Fruit fly (Drosophila melanogaster) whole organism, embryonic: ENCODE measurements around the gene CG17010.
A peak's percentile ranks its signal among the peaks of the same experiment; 100 is the strongest.

ENCODE experiments used
- Abd-B ChIP-seq: fragments of 200-800 bp; sonication (Bioruptor generic); optimal IDR thresholded peaks from 2 replicates; lab custom pipeline; 2018; ENCODE audit warnings: missing biosample characterization, mild to moderate bottlenecking, missing genetic modification characterization, moderate library complexity
- Atf3 ChIP-seq: fragments of 200-800 bp; sonication (Bioruptor generic); optimal IDR thresholded peaks from 3 replicates; lab custom pipeline; 2016; ENCODE audit warnings: missing biosample characterization, missing genetic modification characterization
- C15 ChIP-seq: fragments of 200-800 bp; sonication (Bioruptor generic); IDR thresholded peaks from 3 replicates; pipeline ENCODE4 v1.3.6; 2022; ENCODE audit warnings: missing biosample characterization, missing genetic modification characterization
- CG10274 ChIP-seq: fragments of 200-800 bp; sonication (Bioruptor generic); optimal IDR thresholded peaks from 3 replicates; lab custom pipeline; 2017; ENCODE audit warnings: missing biosample characterization, mild to moderate bottlenecking, missing genetic modification characterization
- CG10321 ChIP-seq: fragments of 200-800 bp; sonication (Bioruptor generic); IDR thresholded peaks from 2 replicates; pipeline ENCODE4 v1.3.6; 2022; ENCODE audit warnings: missing biosample characterization, missing genetic modification characterization
- CG11504 ChIP-seq: fragments of 200-800 bp; sonication (Bioruptor generic); optimal IDR thresholded peaks from 3 replicates; lab custom pipeline; 2019; ENCODE audit warnings: missing biosample characterization, mild to moderate bottlenecking, missing genetic modification characterization, moderate library complexity
- CG11696 ChIP-seq: fragments of 200-800 bp; sonication (Bioruptor generic); IDR thresholded peaks from 2 replicates; pipeline ENCODE4 v1.3.6; 2022; ENCODE audit warnings: missing biosample characterization, missing genetic modification characterization
- CG13296 ChIP-seq: fragments of 200-800 bp; sonication (Bioruptor generic); optimal IDR thresholded peaks from 3 replicates; lab custom pipeline; 2018; ENCODE audit warnings: missing biosample characterization, mild to moderate bottlenecking, missing genetic modification characterization
- CG14014 ChIP-seq: fragments of 200-800 bp; sonication (Bioruptor generic); IDR thresholded peaks from 2 replicates; pipeline ENCODE4 v1.3.6; 2022; ENCODE audit warnings: missing biosample characterization, missing genetic modification characterization
- CG14050 ChIP-seq: fragments of 200-800 bp; sonication (Bioruptor generic); IDR thresholded peaks from 3 replicates; pipeline ENCODE4 v1.3.6; 2022; ENCODE audit warnings: missing biosample characterization, missing genetic modification characterization
- CG14965 ChIP-seq: fragments of 200-800 bp; sonication (Bioruptor generic); optimal IDR thresholded peaks from 2 replicates; lab custom pipeline; 2016; ENCODE audit warnings: missing biosample characterization, missing genetic modification characterization, borderline replicate concordance
- CG15073 ChIP-seq: fragments of 200-800 bp; sonication (Bioruptor generic); optimal IDR thresholded peaks from 2 replicates; lab custom pipeline; 2016; ENCODE audit warnings: missing biosample characterization, missing genetic modification characterization
- CG16779 ChIP-seq: fragments of 200-800 bp; sonication (Bioruptor generic); IDR thresholded peaks from 2 replicates; pipeline ENCODE4 v1.3.6; 2022; ENCODE audit warnings: missing biosample characterization, missing genetic modification characterization
- CG16813 ChIP-seq: fragments of 200-800 bp; sonication (Bioruptor generic); IDR thresholded peaks from 3 replicates; pipeline ENCODE4 v1.3.6; 2022; ENCODE audit warnings: missing biosample characterization, missing genetic modification characterization; ENCODE audit not compliant: partially characterized antibody
- CG34376 ChIP-seq: fragments of 200-800 bp; sonication (Bioruptor generic); optimal IDR thresholded peaks from 2 replicates; lab custom pipeline; 2018; ENCODE audit warnings: missing biosample characterization, mild to moderate bottlenecking, missing genetic modification characterization
- CG34422 ChIP-seq: fragments of 200-800 bp; sonication (Bioruptor generic); IDR thresholded peaks from 3 replicates; pipeline ENCODE4 v1.3.6; 2022; ENCODE audit warnings: missing biosample characterization, missing genetic modification characterization
- CG4328 ChIP-seq: fragments of 200-800 bp; sonication (Bioruptor generic); optimal IDR thresholded peaks from 3 replicates; lab custom pipeline; 2017; ENCODE audit warnings: missing biosample characterization, missing genetic modification reagents, missing genetic modification characterization
- CG43689 ChIP-seq: fragments of 200-800 bp; sonication (Bioruptor generic); IDR thresholded peaks from 2 replicates; pipeline ENCODE4 v1.3.6; 2022; ENCODE audit warnings: missing biosample characterization, missing genetic modification characterization
- CG4424 ChIP-seq: fragments of 200-800 bp; sonication (Bioruptor generic); optimal IDR thresholded peaks from 3 replicates; lab custom pipeline; 2016; ENCODE audit warnings: missing biosample characterization, missing genetic modification characterization
- CG6683 ChIP-seq: fragments of 200-800 bp; sonication (Bioruptor generic); optimal IDR thresholded peaks from 2 replicates; lab custom pipeline; 2017; ENCODE audit warnings: missing biosample characterization, mild to moderate bottlenecking, missing genetic modification characterization, missing genetic modification reagents
- CG7271 ChIP-seq: fragments of 200-800 bp; sonication (Bioruptor generic); optimal IDR thresholded peaks from 2 replicates; lab custom pipeline; 2018; ENCODE audit warnings: missing biosample characterization, mild to moderate bottlenecking, missing genetic modification characterization, moderate library complexity
- Chrac-16 ChIP-seq: fragments of 200-800 bp; sonication (Bioruptor generic); optimal IDR thresholded peaks from 3 replicates; lab custom pipeline; 2016; ENCODE audit warnings: missing biosample characterization, missing genetic modification characterization
- D19A ChIP-seq: fragments of 200-800 bp; optimal IDR thresholded peaks from 3 replicates; lab custom pipeline; 2019; ENCODE audit warnings: missing biosample characterization, mild to moderate bottlenecking, missing genetic modification characterization, moderate library complexity
- Dip3 ChIP-seq: fragments of 200-800 bp; sonication (Bioruptor generic); optimal IDR thresholded peaks from 3 replicates; lab custom pipeline; 2016; ENCODE audit warnings: missing biosample characterization, missing genetic modification characterization
- HHEX ChIP-seq: fragments of 200-800 bp; sonication (Bioruptor generic); optimal IDR thresholded peaks from 3 replicates; lab custom pipeline; 2017; ENCODE audit warnings: missing biosample characterization, mild to moderate bottlenecking, missing genetic modification characterization, missing genetic modification reagents
- Kr ChIP-seq: fragments of 200-800 bp; sonication (Bioruptor generic); optimal IDR thresholded peaks from 2 replicates; lab custom pipeline; 2017; ENCODE audit warnings: missing biosample characterization, mild to moderate bottlenecking, missing genetic modification characterization
- Mad ChIP-seq: fragments of 200-800 bp; sonication (Bioruptor generic); optimal IDR thresholded peaks from 2 replicates; lab custom pipeline; 2016; ENCODE audit warnings: missing biosample characterization, missing genetic modification characterization
- Nf-YC ChIP-seq: fragments of 200-800 bp; optimal IDR thresholded peaks from 3 replicates; lab custom pipeline; 2019; ENCODE audit warnings: missing biosample characterization, mild to moderate bottlenecking, missing genetic modification characterization, moderate library complexity
- Opbp ChIP-seq: fragments of 200-800 bp; sonication (Bioruptor generic); IDR thresholded peaks from 3 replicates; pipeline ENCODE4 v1.3.6; 2022; ENCODE audit warnings: missing biosample characterization, missing genetic modification characterization; ENCODE audit not compliant: partially characterized antibody
- Rfx ChIP-seq: fragments of 200-800 bp; sonication (Bioruptor generic); IDR thresholded peaks from 2 replicates; pipeline ENCODE4 v1.3.6; 2022; ENCODE audit warnings: missing biosample characterization, missing genetic modification characterization
- Sin3A ChIP-seq: fragments of >200 bp; optimal IDR thresholded peaks from 2 replicates; lab custom pipeline; 2018
- ash1 ChIP-seq: fragments of 200-800 bp; sonication (Bioruptor generic); optimal IDR thresholded peaks from 2 replicates; lab custom pipeline; 2018; ENCODE audit warnings: missing biosample characterization, mild to moderate bottlenecking, missing genetic modification characterization
- ato ChIP-seq: fragments of 200-800 bp; sonication (Bioruptor generic); IDR thresholded peaks from 2 replicates; pipeline ENCODE4 v1.3.6; 2022; ENCODE audit warnings: missing biosample characterization, missing genetic modification characterization; ENCODE audit not compliant: partially characterized antibody
- bigmax ChIP-seq: fragments of 200-800 bp; sonication (Bioruptor generic); optimal IDR thresholded peaks from 2 replicates; lab custom pipeline; 2018; ENCODE audit warnings: missing biosample characterization, mild to moderate bottlenecking, missing genetic modification characterization
- bsh ChIP-seq, 2 experiments: fragments of 200-800 bp; sonication (Bioruptor generic); optimal IDR thresholded peaks; 2 replicates each; lab custom pipeline; 2017 to 2018; ENCODE audit warnings: mild to moderate bottlenecking in 2 of 2, missing biosample characterization in 2 of 2, missing genetic modification characterization in 2 of 2, moderate library complexity in 1 of 2
- cas ChIP-seq: fragments of 200-800 bp; sonication (Bioruptor generic); IDR thresholded peaks from 2 replicates; pipeline ENCODE4 v1.3.6; 2022; ENCODE audit warnings: missing biosample characterization, missing genetic modification characterization
- chn ChIP-seq: fragments of 200-800 bp; sonication (Bioruptor generic); optimal IDR thresholded peaks from 2 replicates; lab custom pipeline; 2016; ENCODE audit warnings: missing biosample characterization, missing genetic modification characterization
- dm ChIP-seq: fragments of 200-800 bp; sonication (Bioruptor generic); optimal IDR thresholded peaks from 3 replicates; lab custom pipeline; 2016; ENCODE audit warnings: missing biosample characterization, missing genetic modification characterization
- eve ChIP-seq, 2 experiments: fragments of >200 bp; optimal IDR thresholded peaks; 2 replicates each; lab custom pipeline; 2017; ENCODE audit warnings: missing biosample characterization in 2 of 2, missing genetic modification characterization in 2 of 2
- fd96Cb ChIP-seq: fragments of 200-800 bp; sonication (Bioruptor generic); optimal IDR thresholded peaks from 2 replicates; lab custom pipeline; 2018; ENCODE audit warnings: missing biosample characterization, mild to moderate bottlenecking, missing genetic modification characterization, moderate library complexity
- fu2 ChIP-seq: fragments of 200-800 bp; sonication (Bioruptor generic); optimal IDR thresholded peaks from 2 replicates; lab custom pipeline; 2016; ENCODE audit warnings: missing biosample characterization, missing genetic modification characterization
- gsb-n ChIP-seq: fragments of 200-800 bp; sonication (Bioruptor generic); optimal IDR thresholded peaks from 3 replicates; lab custom pipeline; 2018; ENCODE audit warnings: missing biosample characterization, mild to moderate bottlenecking, missing genetic modification characterization
- her ChIP-seq: fragments of 200-800 bp; sonication (Bioruptor generic); optimal IDR thresholded peaks from 2 replicates; lab custom pipeline; 2016; ENCODE audit warnings: missing biosample characterization, missing genetic modification characterization
- kah ChIP-seq: fragments of 200-800 bp; sonication (Bioruptor generic); optimal IDR thresholded peaks from 2 replicates; lab custom pipeline; 2018; ENCODE audit warnings: missing biosample characterization, mild to moderate bottlenecking, missing genetic modification characterization
- oc ChIP-seq: fragments of 200-800 bp; sonication (Bioruptor generic); optimal IDR thresholded peaks from 2 replicates; lab custom pipeline; 2018; ENCODE audit warnings: missing biosample characterization, mild to moderate bottlenecking, missing genetic modification characterization, moderate library complexity
- org-1 ChIP-seq: fragments of 200-800 bp; sonication (Bioruptor generic); optimal IDR thresholded peaks from 2 replicates; lab custom pipeline; 2017; ENCODE audit warnings: missing biosample characterization, missing genetic modification characterization
- phol ChIP-seq: fragments of 200-800 bp; sonication (Bioruptor generic); optimal IDR thresholded peaks from 3 replicates; lab custom pipeline; 2018; ENCODE audit warnings: missing biosample characterization, mild to moderate bottlenecking, missing genetic modification characterization, moderate library complexity
- repo ChIP-seq: fragments of 200-800 bp; sonication (Bioruptor generic); optimal IDR thresholded peaks from 2 replicates; lab custom pipeline; 2016; ENCODE audit warnings: missing biosample characterization, missing genetic modification characterization
- slou ChIP-seq: fragments of 200-800 bp; sonication (Bioruptor generic); optimal IDR thresholded peaks from 3 replicates; lab custom pipeline; 2016; ENCODE audit warnings: missing biosample characterization, missing genetic modification characterization
- trh ChIP-seq: fragments of 200-800 bp; sonication (Bioruptor generic); optimal IDR thresholded peaks from 2 replicates; lab custom pipeline; 2016; ENCODE audit warnings: missing biosample characterization, missing genetic modification characterization
- twi ChIP-seq: fragments of 200-800 bp; optimal IDR thresholded peaks from 2 replicates; lab custom pipeline; 2019; ENCODE audit warnings: missing biosample characterization, mild to moderate bottlenecking, missing genetic modification characterization, moderate library complexity
- wor ChIP-seq: fragments of 200-800 bp; sonication (Bioruptor generic); IDR thresholded peaks from 2 replicates; pipeline ENCODE4 v1.3.6; 2022; ENCODE audit warnings: missing biosample characterization, missing genetic modification characterization

CG17010 gene

dm6 chr2L:12350880-12351279, 5.4 kb upstream of the CG17010 start (continued):
- no peak for TF ChIP-seq CG14014 (GFP tag; lab: Robert Waterston, UW)
- peak; percentile 35 for TF ChIP-seq Atf3 (GFP tag; lab: Kevin White, UChicago)
- peak; percentile 74 for TF ChIP-seq Chrac-16
- TF ChIP-seq org-1 (GFP tag; lab: Kevin White, UChicago): peak; percentile 43
- TF ChIP-seq bigmax (GFP tag; lab: Kevin White, UChicago): no peak
- TF ChIP-seq trh (GFP tag; lab: Kevin White, UChicago): no peak
- TF ChIP-seq kah (GFP tag; lab: Kevin White, UChicago): no peak
- TF ChIP-seq CG10321 (GFP tag; lab: Robert Waterston, UW): no peak
- TF ChIP-seq gsb-n (tag; lab: Kevin White, UChicago): peak; percentile 20
- no peak; the same call in 2 of the 3 replicates for TF ChIP-seq CG34422 (GFP tag; lab: Robert Waterston, UW)
- TF ChIP-seq HHEX (GFP tag; lab: Kevin White, UChicago): no peak
- TF ChIP-seq ato (GFP tag; lab: Robert Waterston, UW): no peak
- no peak for TF ChIP-seq CG16779 (GFP tag; lab: Robert Waterston, UW)
- TF ChIP-seq Opbp (GFP tag; lab: Robert Waterston, UW): no peak
- TF ChIP-seq Abd-B: peak; percentile 14
- TF ChIP-seq CG15073 (GFP tag; lab: Kevin White, UChicago): no peak
- TF ChIP-seq D19A (tag; lab: Kevin White, UChicago): peak; percentile 54
- TF ChIP-seq dm (GFP tag; lab: Kevin White, UChicago): no peak
- TF ChIP-seq CG16813: no peak
- peak; percentile 81 for TF ChIP-seq twi (tag; lab: Kevin White, UChicago)
- TF ChIP-seq Kr (GFP tag; lab: Kevin White, UChicago): no peak
- peak; percentile 51 for TF ChIP-seq phol (tag; lab: Kevin White, UChicago)
- peak; percentile 41 for TF ChIP-seq repo (GFP tag; lab: Kevin White, UChicago)
- no peak for TF ChIP-seq CG4328 (GFP tag; lab: Kevin White, UChicago)
- TF ChIP-seq CG13296 (GFP tag; lab: Kevin White, UChicago): no peak
- TF ChIP-seq Rfx: no peak
- no peak for TF ChIP-seq cas (GFP tag; lab: Robert Waterston, UW)
- peak in 1 of 2 experiments; percentile 71 for TF ChIP-seq bsh (GFP tag; optimal IDR thresholded peaks at IDR 0.05; lab: Kevin White, UChicago)
- peak; percentile 48; the same call in 1 of the 2 replicates for TF ChIP-seq wor (GFP tag; lab: Robert Waterston, UW)
- TF ChIP-seq eve (GFP tag; optimal IDR thresholded peaks at IDR 0.05; lab: Kevin White, UChicago): peak; percentile 41 to 47
- TF ChIP-seq fd96Cb (tag; lab: Kevin White, UChicago): peak; percentile 66
- no peak for TF ChIP-seq Nf-YC (tag; lab: Kevin White, UChicago)
- 0 out of 3 replicates have a peak, but pooled peaks have one; percentile 20 for TF ChIP-seq CG14050 (GFP tag; lab: Robert Waterston, UW)
- TF ChIP-seq CG34376 (GFP tag; lab: Kevin White, UChicago): no peak
- peak; percentile 8 for TF ChIP-seq CG4424 (GFP tag; lab: Kevin White, UChicago)
- no peak for TF ChIP-seq Sin3A
- TF ChIP-seq CG11504 (tag; lab: Kevin White, UChicago): peak; percentile 67
- no peak for TF ChIP-seq ash1 (GFP tag; lab: Kevin White, UChicago)
- no peak for TF ChIP-seq Mad (GFP tag; lab: Kevin White, UChicago)
- TF ChIP-seq slou: peak; percentile 5
- no peak for TF ChIP-seq Dip3 (GFP tag; lab: Kevin White, UChicago)
- no peak for TF ChIP-seq fu2 (GFP tag; lab: Kevin White, UChicago)
- peak; percentile 20 for TF ChIP-seq chn (GFP tag; lab: Kevin White, UChicago)
- no peak for TF ChIP-seq CG11696 (GFP tag; lab: Robert Waterston, UW)
- TF ChIP-seq oc (tag; lab: Kevin White, UChicago): no peak
- no peak for TF ChIP-seq CG6683
- TF ChIP-seq CG43689 (GFP tag; lab: Robert Waterston, UW): no peak
- no peak for TF ChIP-seq CG7271
- no peak for TF ChIP-seq CG14965 (GFP tag; lab: Kevin White, UChicago)
- TF ChIP-seq CG10274 (GFP tag; lab: Kevin White, UChicago): no peak
- TF ChIP-seq C15 (GFP tag; lab: Robert Waterston, UW): no peak
- TF ChIP-seq her (GFP tag; lab: Kevin White, UChicago): peak; percentile 1
